Fruit fly (Drosophila melanogaster) whole organism, embryonic: ENCODE measurements around the gene CG34107.

ENCODE experiments used
- Adf1 ChIP-seq: fragments of 200-800 bp; sonication (Bioruptor generic); IDR thresholded peaks from 2 replicates; pipeline ENCODE4 v1.3.6; 2022; ENCODE audit warnings: missing biosample characterization, missing genetic modification characterization
- Atf3 ChIP-seq: fragments of 200-800 bp; sonication (Bioruptor generic); optimal IDR thresholded peaks from 3 replicates; lab custom pipeline; 2016; ENCODE audit warnings: missing biosample characterization, missing genetic modification characterization
- CG10321 ChIP-seq: fragments of 200-800 bp; sonication (Bioruptor generic); IDR thresholded peaks from 2 replicates; pipeline ENCODE4 v1.3.6; 2022; ENCODE audit warnings: missing biosample characterization, missing genetic modification characterization
- CG10654 ChIP-seq: fragments of 200-800 bp; sonication (Bioruptor generic); optimal IDR thresholded peaks from 2 replicates; lab custom pipeline; 2016; ENCODE audit warnings: missing biosample characterization, missing genetic modification characterization
- CG10959 ChIP-seq: fragments of 200-800 bp; sonication (Bioruptor generic); IDR thresholded peaks from 2 replicates; pipeline ENCODE4 v1.3.6; 2022; ENCODE audit warnings: missing biosample characterization, missing genetic modification characterization
- CG11695 ChIP-seq: fragments of 200-800 bp; sonication (Bioruptor generic); IDR thresholded peaks from 3 replicates; pipeline ENCODE4 v1.3.6; 2022; ENCODE audit warnings: missing biosample characterization, missing genetic modification characterization
- CG14441 ChIP-seq: fragments of 200-800 bp; sonication (Bioruptor generic); IDR thresholded peaks from 2 replicates; pipeline ENCODE4 v1.3.6; 2022; ENCODE audit warnings: missing biosample characterization, missing genetic modification characterization
- CG14965 ChIP-seq: fragments of 200-800 bp; sonication (Bioruptor generic); optimal IDR thresholded peaks from 2 replicates; lab custom pipeline; 2016; ENCODE audit warnings: missing biosample characterization, missing genetic modification characterization, borderline replicate concordance
- CG1529 ChIP-seq: fragments of 200-800 bp; sonication (Bioruptor generic); optimal IDR thresholded peaks from 3 replicates; lab custom pipeline; 2018; ENCODE audit warnings: missing biosample characterization, missing genetic modification characterization
- CG17359 ChIP-seq: fragments of 200-800 bp; sonication (Bioruptor generic); optimal IDR thresholded peaks from 3 replicates; lab custom pipeline; 2018; ENCODE audit warnings: missing biosample characterization, mild to moderate bottlenecking, missing genetic modification characterization, moderate library complexity
- CG30020 ChIP-seq: fragments of 200-800 bp; optimal IDR thresholded peaks from 2 replicates; lab custom pipeline; 2019; ENCODE audit warnings: missing biosample characterization, mild to moderate bottlenecking, missing genetic modification characterization, moderate library complexity
- CG3065 ChIP-seq: fragments of 200-800 bp; sonication (Bioruptor generic); optimal IDR thresholded peaks from 2 replicates; lab custom pipeline; 2016; ENCODE audit warnings: missing biosample characterization, missing genetic modification characterization
- CG33557 ChIP-seq: fragments of 200-800 bp; sonication (Bioruptor generic); optimal IDR thresholded peaks from 2 replicates; lab custom pipeline; 2019; ENCODE audit warnings: missing biosample characterization, mild to moderate bottlenecking, missing genetic modification characterization, moderate library complexity
- CG4328 ChIP-seq: fragments of 200-800 bp; sonication (Bioruptor generic); optimal IDR thresholded peaks from 3 replicates; lab custom pipeline; 2017; ENCODE audit warnings: missing biosample characterization, missing genetic modification reagents, missing genetic modification characterization
- CG6175 ChIP-seq: fragments of 200-800 bp; sonication (Bioruptor generic); IDR thresholded peaks from 3 replicates; pipeline ENCODE4 v1.3.6; 2022; ENCODE audit warnings: missing biosample characterization, missing genetic modification characterization
- CG6254 ChIP-seq: fragments of 200-800 bp; sonication (Bioruptor generic); optimal IDR thresholded peaks from 3 replicates; lab custom pipeline; 2017; ENCODE audit warnings: mild to moderate bottlenecking, missing biosample characterization, missing genetic modification reagents, missing genetic modification characterization
- CG8359 ChIP-seq: fragments of 200-800 bp; sonication (Bioruptor generic); optimal IDR thresholded peaks from 2 replicates; lab custom pipeline; 2017; ENCODE audit warnings: missing biosample characterization, mild to moderate bottlenecking, missing genetic modification characterization, borderline replicate concordance
- CG9437 ChIP-seq: fragments of 200-800 bp; sonication (Bioruptor generic); optimal IDR thresholded peaks from 2 replicates; lab custom pipeline; 2018; ENCODE audit warnings: missing biosample characterization, mild to moderate bottlenecking, missing genetic modification characterization
- CG9727 ChIP-seq: fragments of 200-800 bp; sonication (Bioruptor generic); optimal IDR thresholded peaks from 3 replicates; lab custom pipeline; 2017; ENCODE audit warnings: missing biosample characterization, mild to moderate bottlenecking, missing genetic modification characterization
- CG9817 ChIP-seq: fragments of 200-800 bp; sonication (Bioruptor generic); optimal IDR thresholded peaks from 2 replicates; lab custom pipeline; 2018; ENCODE audit warnings: missing biosample characterization, mild to moderate bottlenecking, missing genetic modification characterization, moderate library complexity
- CoRest ChIP-seq: fragments of 200-800 bp; sonication (Bioruptor generic); optimal IDR thresholded peaks from 3 replicates; lab custom pipeline; 2018; ENCODE audit warnings: missing biosample characterization, mild to moderate bottlenecking, missing genetic modification characterization, moderate library complexity
- D19A ChIP-seq: fragments of 200-800 bp; optimal IDR thresholded peaks from 3 replicates; lab custom pipeline; 2019; ENCODE audit warnings: missing biosample characterization, mild to moderate bottlenecking, missing genetic modification characterization, moderate library complexity
- Dad ChIP-seq: fragments of 200-800 bp; sonication (Bioruptor generic); optimal IDR thresholded peaks from 3 replicates; lab custom pipeline; 2016; ENCODE audit warnings: missing biosample characterization, missing genetic modification characterization
- Dfd ChIP-seq, 2 experiments: fragments of >200 bp; optimal IDR thresholded peaks; 2 replicates each; lab custom pipeline; 2017; ENCODE audit warnings: missing biosample characterization in 2 of 2, missing genetic modification characterization in 2 of 2
- Dref ChIP-seq: fragments of 200-800 bp; sonication (Bioruptor generic); IDR thresholded peaks from 2 replicates; pipeline ENCODE4 v1.3.6; 2022; ENCODE audit warnings: missing biosample characterization, missing genetic modification characterization
- Hmr ChIP-seq: fragments of 200-800 bp; sonication (Bioruptor generic); optimal IDR thresholded peaks from 3 replicates; lab custom pipeline; 2017; ENCODE audit warnings: mild to moderate bottlenecking, missing biosample characterization, missing genetic modification reagents, missing genetic modification characterization
- MBD-R2 ChIP-seq: fragments of 200-800 bp; sonication (Bioruptor generic); IDR thresholded peaks from 2 replicates; pipeline ENCODE4 v1.3.6; 2022; ENCODE audit warnings: missing biosample characterization, missing genetic modification characterization
- Med ChIP-seq: fragments of 200-800 bp; sonication (Bioruptor generic); peaks from one replicate; lab custom pipeline; 2016; ENCODE audit warnings: missing biosample characterization, missing genetic modification characterization, mild to moderate bottlenecking, inconsistent platforms, moderate library complexity
- Mrtf ChIP-seq: fragments of 200-800 bp; sonication (Bioruptor generic); IDR thresholded peaks from 3 replicates; pipeline ENCODE4 v1.3.6; 2022; ENCODE audit warnings: missing biosample characterization, missing genetic modification characterization
- NfI ChIP-seq: fragments of 200-800 bp; sonication (Bioruptor generic); optimal IDR thresholded peaks from 3 replicates; lab custom pipeline; 2018; ENCODE audit warnings: missing biosample characterization, mild to moderate bottlenecking, missing genetic modification characterization, moderate library complexity
- Trl ChIP-seq, 3 experiments: fragments of >200 bp in 2 of 3; fragments of 200-800 bp in 1 of 3; sonication (Bioruptor generic) in 1 of 3; optimal IDR thresholded peaks; 2 replicates in 1 of 3; 3 replicates in 2 of 3; lab custom pipeline; 2016 to 2017; ENCODE audit warnings: missing biosample characterization in 1 of 3, missing genetic modification characterization in 1 of 3
- bsh ChIP-seq, 2 experiments: fragments of 200-800 bp; sonication (Bioruptor generic); optimal IDR thresholded peaks; 2 replicates each; lab custom pipeline; 2017 to 2018; ENCODE audit warnings: mild to moderate bottlenecking in 2 of 2, missing biosample characterization in 2 of 2, missing genetic modification characterization in 2 of 2, moderate library complexity in 1 of 2
- corto ChIP-seq: fragments of 200-800 bp; sonication (Bioruptor generic); optimal IDR thresholded peaks from 2 replicates; lab custom pipeline; 2016; ENCODE audit warnings: missing biosample characterization, mild to moderate bottlenecking, missing genetic modification characterization, moderate library complexity
- ind ChIP-seq: fragments of 200-800 bp; sonication (Bioruptor generic); optimal IDR thresholded peaks from 3 replicates; lab custom pipeline; 2016; ENCODE audit warnings: missing biosample characterization, missing genetic modification characterization
- inv ChIP-seq: fragments of 200-800 bp; sonication (Bioruptor generic); IDR thresholded peaks from 2 replicates; pipeline ENCODE4 v1.3.6; 2022; ENCODE audit warnings: missing biosample characterization, missing genetic modification characterization; ENCODE audit not compliant: partially characterized antibody
- klu ChIP-seq: fragments of 200-800 bp; sonication (Bioruptor generic); IDR thresholded peaks from 2 replicates; pipeline ENCODE4 v1.3.6; 2022; ENCODE audit warnings: missing biosample characterization, missing genetic modification characterization
- knrl ChIP-seq: fragments of 200-800 bp; sonication (Bioruptor generic); IDR thresholded peaks from 3 replicates; pipeline ENCODE4 v1.3.6; 2022; ENCODE audit warnings: missing biosample characterization, missing genetic modification characterization; ENCODE audit not compliant: partially characterized antibody
- nau ChIP-seq: fragments of 200-800 bp; sonication (Bioruptor generic); optimal IDR thresholded peaks from 3 replicates; lab custom pipeline; 2017; ENCODE audit warnings: missing biosample characterization, mild to moderate bottlenecking, missing genetic modification characterization, missing genetic modification reagents
- peb ChIP-seq: fragments of 200-800 bp; sonication (Bioruptor generic); IDR thresholded peaks from 2 replicates; pipeline ENCODE4 v1.3.6; 2022; ENCODE audit warnings: missing biosample characterization, missing genetic modification characterization
- pfk ChIP-seq: fragments of 200-800 bp; sonication (Bioruptor generic); optimal IDR thresholded peaks from 2 replicates; lab custom pipeline; 2018; ENCODE audit warnings: missing biosample characterization, mild to moderate bottlenecking, missing genetic modification characterization, moderate library complexity
- pita ChIP-seq: fragments of 200-800 bp; sonication (Bioruptor generic); optimal IDR thresholded peaks from 2 replicates; lab custom pipeline; 2017; ENCODE audit warnings: missing biosample characterization, mild to moderate bottlenecking, missing genetic modification characterization
- pros ChIP-seq: fragments of 200-800 bp; sonication (Bioruptor generic); optimal IDR thresholded peaks from 3 replicates; lab custom pipeline; 2019; ENCODE audit warnings: missing biosample characterization, mild to moderate bottlenecking, missing genetic modification characterization, moderate library complexity
- shn ChIP-seq: fragments of 200-800 bp; sonication (Bioruptor generic); optimal IDR thresholded peaks from 3 replicates; lab custom pipeline; 2016; ENCODE audit warnings: missing biosample characterization, missing genetic modification characterization
- slou ChIP-seq: fragments of 200-800 bp; sonication (Bioruptor generic); optimal IDR thresholded peaks from 3 replicates; lab custom pipeline; 2016; ENCODE audit warnings: missing biosample characterization, missing genetic modification characterization
- toy ChIP-seq: fragments of 200-800 bp; sonication (Bioruptor generic); IDR thresholded peaks from 2 replicates; pipeline ENCODE4 v1.3.6; 2022; ENCODE audit warnings: missing biosample characterization, missing genetic modification characterization
- trem ChIP-seq: fragments of 200-800 bp; optimal IDR thresholded peaks from 3 replicates; lab custom pipeline; 2019; ENCODE audit warnings: missing biosample characterization, mild to moderate bottlenecking, missing genetic modification characterization, moderate library complexity
- twi ChIP-seq: fragments of 200-800 bp; optimal IDR thresholded peaks from 2 replicates; lab custom pipeline; 2019; ENCODE audit warnings: missing biosample characterization, mild to moderate bottlenecking, missing genetic modification characterization, moderate library complexity
- zfh1 ChIP-seq: fragments of 200-800 bp; sonication (Bioruptor generic); IDR thresholded peaks from 3 replicates; pipeline ENCODE4 v1.3.6; 2022; ENCODE audit warnings: missing biosample characterization, missing genetic modification characterization

CG34107 gene

DNA sequence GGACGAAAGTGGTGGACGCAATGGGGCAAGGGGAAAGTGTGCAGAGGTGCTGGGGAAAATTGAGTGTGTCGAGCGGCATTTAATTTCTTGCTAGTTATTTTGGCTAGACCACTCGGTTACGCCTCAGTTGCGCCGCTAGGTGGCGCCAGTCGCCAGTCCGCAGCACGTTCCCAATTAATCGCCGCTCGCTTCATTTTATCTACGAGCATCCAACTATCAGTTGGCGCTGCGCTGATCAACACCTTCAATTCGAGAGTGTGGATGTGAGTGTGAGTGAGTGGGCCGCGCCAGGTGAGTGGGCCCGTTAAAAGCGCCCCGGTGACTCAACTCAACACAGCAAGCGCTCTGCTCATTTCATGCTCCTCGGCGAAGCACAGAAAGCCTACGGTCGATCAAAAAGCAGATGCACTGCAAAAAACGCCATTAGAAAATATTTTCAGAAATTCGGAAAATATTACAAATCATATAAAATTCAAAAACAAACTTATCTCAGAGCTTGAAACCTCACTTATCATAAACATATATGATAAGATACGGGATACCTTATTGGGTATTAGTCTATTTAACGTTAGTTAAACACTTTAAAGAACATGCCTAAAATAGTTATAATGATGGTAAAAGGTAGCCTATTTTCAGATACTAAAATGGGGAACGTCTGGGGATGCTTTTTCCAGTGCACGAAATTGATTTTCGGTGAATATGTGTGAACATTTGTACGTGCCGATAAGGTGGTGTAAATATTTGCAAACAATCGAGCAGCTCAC is 43.6 kb downstream of the CG34107 start (continued):
- peak; percentile 82 for TF ChIP-seq ind (GFP tag; lab: Kevin White, UChicago)
- peak; percentile 70 for TF ChIP-seq slou (GFP tag; lab: Kevin White, UChicago)
- peak; percentile 82 for TF ChIP-seq CG9817
- 0 out of 2 replicates have a peak, but pooled peaks have one; percentile 10 for TF ChIP-seq CG10959 (GFP tag; lab: Robert Waterston, UW)
- TF ChIP-seq Adf1 (GFP tag; lab: Robert Waterston, UW) = peak; percentile 66
- peak; percentile 79 for TF ChIP-seq D19A
- no peak for TF ChIP-seq CG10321 (GFP tag; lab: Robert Waterston, UW)
- no peak for TF ChIP-seq pita (GFP tag; lab: Kevin White, UChicago)
- TF ChIP-seq CG30020 = peak; percentile 37
- TF ChIP-seq CG14441 (GFP tag; lab: Robert Waterston, UW) = peak; percentile 79
- TF ChIP-seq CG8359 (GFP tag; lab: Kevin White, UChicago) = peak; percentile 39
- TF ChIP-seq pfk = no peak
- no peak for TF ChIP-seq CG3065 (GFP tag; lab: Kevin White, UChicago)
- TF ChIP-seq Mrtf = peak; percentile 66
- peak; percentile 40 for TF ChIP-seq toy
- peak; percentile 59; the same call in 2 of the 3 replicates for TF ChIP-seq zfh1
- no peak for TF ChIP-seq inv (GFP tag; lab: Robert Waterston, UW)
- TF ChIP-seq peb = peak; percentile 46; the same call in 1 of the 2 replicates
- TF ChIP-seq shn = peak; percentile 76
- TF ChIP-seq Dref = no peak
- peak; percentile 69 for TF ChIP-seq CG4328 (GFP tag; lab: Kevin White, UChicago)
- TF ChIP-seq Hmr (GFP tag; lab: Kevin White, UChicago) = peak; percentile 89
- TF ChIP-seq pros (GFP tag; lab: Kevin White, UChicago) = no peak
- TF ChIP-seq nau (GFP tag; lab: Kevin White, UChicago) = peak; percentile 79
- no peak; the same call in 2 of the 3 replicates for TF ChIP-seq CG6175 (GFP tag; lab: Robert Waterston, UW)
- peak; percentile 85 for TF ChIP-seq CG17359 (tag; lab: Kevin White, UChicago)
- peak; percentile 76 for TF ChIP-seq CG9437 (GFP tag; lab: Kevin White, UChicago)
- TF ChIP-seq NfI (GFP tag; lab: Kevin White, UChicago) = peak; percentile 87
- TF ChIP-seq CG6254 (GFP tag; lab: Kevin White, UChicago) = peak; percentile 56
- TF ChIP-seq MBD-R2 = peak; percentile 36; the same call in 1 of the 2 replicates
- peak; percentile 35 for TF ChIP-seq trem
- peak; percentile 66 for TF ChIP-seq twi (tag; lab: Kevin White, UChicago)
- peak in 1 of 2 experiments; percentile 2 for TF ChIP-seq Trl (optimal IDR thresholded peaks at IDR 0.05; lab: Kevin White, UChicago)
- peak; percentile 46 for TF ChIP-seq Trl (GFP tag; optimal IDR thresholded peaks at IDR 0.05; lab: Kevin White, UChicago)
- TF ChIP-seq CoRest = peak; percentile 92
- peak in 1 of 2 experiments; percentile 77 for TF ChIP-seq bsh (GFP tag; optimal IDR thresholded peaks at IDR 0.05; lab: Kevin White, UChicago)
- TF ChIP-seq Atf3 (GFP tag; lab: Kevin White, UChicago) = peak; percentile 57
- TF ChIP-seq CG11695 = peak; percentile 84
- peak; percentile 93 for TF ChIP-seq Med (GFP tag; lab: Kevin White, UChicago)
- TF ChIP-seq CG1529 (GFP tag; lab: Kevin White, UChicago) = peak; percentile 64
- TF ChIP-seq CG14965 (GFP tag; lab: Kevin White, UChicago) = no peak
- TF ChIP-seq CG10654 = peak; percentile 60
- peak; percentile 58; the same call in 1 of the 2 replicates for TF ChIP-seq klu (GFP tag; lab: Robert Waterston, UW)
- peak; percentile 67 for TF ChIP-seq corto (GFP tag; lab: Kevin White, UChicago)
- peak; percentile 85 for TF ChIP-seq CG9727 (GFP tag; lab: Kevin White, UChicago)
- TF ChIP-seq Dfd (GFP tag; optimal IDR thresholded peaks at IDR 0.05; lab: Kevin White, UChicago) = no peak
- TF ChIP-seq CG33557 (GFP tag; lab: Kevin White, UChicago) = no peak
- no peak for TF ChIP-seq knrl (GFP tag; lab: Robert Waterston, UW)
- peak; percentile 64 for TF ChIP-seq Dad (GFP tag; lab: Kevin White, UChicago)
